Worm (Caenorhabditis elegans) whole organism, L1 larva: ENCODE results near the gene Y69E1A.8.

Source experiments
- C34B4.2 ChIP-seq: sonication (generic microtip); optimal IDR thresholded peaks from 2 replicates; lab custom pipeline; 2017; ENCODE audit warnings: mild to moderate bottlenecking, missing genetic modification characterization, missing compliant biosample characterization
- blmp-1 ChIP-seq: fragments of 150-350 bp; optimal IDR thresholded peaks from 2 replicates; lab custom pipeline; 2014; ENCODE audit warnings: missing biosample characterization, missing genetic modification characterization
- ces-1 ChIP-seq: fragments of 150-350 bp; optimal IDR thresholded peaks from 2 replicates; lab custom pipeline; 2014; ENCODE audit warnings: missing biosample characterization, missing genetic modification reagents, missing genetic modification characterization
- dpl-1 ChIP-seq, 3 experiments: fragments of 150-350 bp in 2 of 3; sonication (generic microtip) in 1 of 3; optimal IDR thresholded peaks; 2 replicates each; lab custom pipeline; 2014 to 2017; ENCODE audit warnings: missing biosample characterization in 3 of 3, missing genetic modification characterization in 3 of 3, missing genetic modification reagents in 3 of 3
- pqm-1 ChIP-seq: sonication (generic microtip); optimal IDR thresholded peaks from 3 replicates; lab custom pipeline; 2017; ENCODE audit warnings: missing biosample characterization, missing genetic modification characterization
- skn-1 ChIP-seq: fragments of 150-350 bp; optimal IDR thresholded peaks from 2 replicates; lab custom pipeline; 2014; ENCODE audit warnings: missing biosample characterization, missing genetic modification characterization
- unc-62 ChIP-seq: fragments of 150-350 bp; optimal IDR thresholded peaks from 2 replicates; lab custom pipeline; 2014; ENCODE audit warnings: missing biosample characterization, missing genetic modification reagents, missing genetic modification characterization

DNA sequence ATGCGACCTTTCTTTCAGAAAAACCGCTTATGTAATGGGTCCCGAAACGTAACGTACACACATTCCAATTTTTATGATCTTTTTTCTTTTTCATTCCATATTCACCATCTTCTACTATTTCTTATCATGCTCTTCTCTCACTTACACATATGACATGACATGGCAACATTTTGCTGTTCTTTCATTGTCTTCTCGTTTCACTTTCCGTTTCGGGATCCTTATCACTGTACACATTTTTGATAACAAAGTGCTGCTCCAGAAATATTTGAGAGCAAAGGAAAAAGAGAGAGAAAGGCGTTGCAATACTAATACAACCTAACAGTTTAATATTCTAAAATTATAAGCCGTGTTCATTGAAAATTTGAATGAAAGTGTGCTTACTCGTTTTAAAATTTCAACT, 3.9 kb downstream of the Y69E1A.8 start:
- no peak for TF ChIP-seq unc-62 (GFP tag; lab: Kevin White, UChicago)
- TF ChIP-seq dpl-1 (GFP tag; optimal IDR thresholded peaks at IDR 0.05; lab: Kevin White, UChicago): no peak
- TF ChIP-seq C34B4.2 (tag; lab: Kevin White, UChicago): no peak
- TF ChIP-seq skn-1: no peak
- peak; percentile 8 for TF ChIP-seq blmp-1 (tag; lab: Kevin White, UChicago)
- no peak for TF ChIP-seq pqm-1 (tag; lab: Kevin White, UChicago)
- TF ChIP-seq ces-1: no peak
